Worm (Caenorhabditis elegans) whole organism, young adult: ENCODE data around the gene C44C1.1.

Experiments
- F23B12.7 ChIP-seq: sonication (generic microtip); optimal IDR thresholded peaks from 2 replicates; lab custom pipeline; 2017; ENCODE audit warnings: missing genetic modification characterization, mild to moderate bottlenecking, missing compliant biosample characterization, antibody characterized with exemption, moderate library complexity; ENCODE audit not compliant: insufficient read depth
- ama-1 ChIP-seq, 3 experiments: fragments of 150-350 bp in 1 of 3; sonication (generic microtip) in 2 of 3; optimal IDR thresholded peaks; 2 replicates each; lab custom pipeline; 2014 to 2018; ENCODE audit warnings: missing biosample characterization in 2 of 3, missing genetic modification characterization in 2 of 3, missing genetic modification reagents in 2 of 3
- fkh-3 ChIP-seq: sonication (generic microtip); optimal IDR thresholded peaks from 2 replicates; lab custom pipeline; 2016; ENCODE audit warnings: mild to moderate bottlenecking, missing genetic modification characterization, missing compliant biosample characterization
- him-1 ChIP-seq: sonication (generic microtip); optimal IDR thresholded peaks from 2 replicates; lab custom pipeline; 2016; ENCODE audit warnings: missing genotype, missing genetic modification reagents, missing genetic modification characterization, missing compliant biosample characterization
- hmg-1.2 ChIP-seq: fragments of 200-800 bp; sonication (Bioruptor generic); IDR thresholded peaks from 2 replicates; pipeline ENCODE4 v1.3.6; 2022; ENCODE audit warnings: missing genetic modification reagents, missing genetic modification characterization, missing compliant biosample characterization
- nhr-90 ChIP-seq: sonication (generic microtip); optimal IDR thresholded peaks from 2 replicates; lab custom pipeline; 2016; ENCODE audit warnings: missing genotype, mild to moderate bottlenecking, missing genetic modification characterization, missing compliant biosample characterization
- pha-4 ChIP-seq: fragments of 150-350 bp; sonication (generic microtip); optimal IDR thresholded peaks from 2 replicates; lab custom pipeline; 2014; ENCODE audit warnings: missing biosample characterization, missing genetic modification reagents, missing genetic modification characterization
- sea-2 ChIP-seq: fragments of 200-800 bp; sonication (Bioruptor generic); IDR thresholded peaks from 2 replicates; pipeline ENCODE4 v1.3.6; 2022; ENCODE audit warnings: missing genetic modification characterization, missing compliant biosample characterization
- tbx-9 ChIP-seq: sonication (generic microtip); optimal IDR thresholded peaks from 2 replicates; lab custom pipeline; 2016; ENCODE audit warnings: borderline replicate concordance, missing genetic modification characterization, inconsistent platforms, missing compliant biosample characterization
- unc-62 ChIP-seq: fragments of 150-350 bp; optimal IDR thresholded peaks from 2 replicates; lab custom pipeline; 2014; ENCODE audit warnings: missing biosample characterization, missing genetic modification reagents, missing genetic modification characterization
- ztf-3 ChIP-seq: fragments of 200-800 bp; sonication (Bioruptor generic); optimal IDR thresholded peaks from 2 replicates; lab custom pipeline; 2018; ENCODE audit warnings: mild to moderate bottlenecking, missing genetic modification characterization, missing compliant biosample characterization

ce11 chrX:992650-993403 lies 12.3 kb downstream of the C44C1.1 start:
- TF ChIP-seq unc-62 (GFP tag; lab: Kevin White, UChicago) = no peak
- no peak for TF ChIP-seq him-1 (tag; lab: Kevin White, UChicago)
- no peak for TF ChIP-seq F23B12.7 (tag; lab: Kevin White, UChicago)
- TF ChIP-seq nhr-90 (tag; lab: Kevin White, UChicago) = no peak
- TF ChIP-seq tbx-9 (tag; lab: Kevin White, UChicago) = no peak
- no peak for TF ChIP-seq fkh-3 (tag; lab: Kevin White, UChicago)
- TF ChIP-seq ztf-3 = no peak
- no peak for TF ChIP-seq sea-2 (GFP tag; lab: Robert Waterston, UW)
- no peak for TF ChIP-seq pha-4
- TF ChIP-seq hmg-1.2 (GFP tag; lab: Robert Waterston, UW) = no peak
- no peak for TF ChIP-seq ama-1 (optimal IDR thresholded peaks at IDR 0.05; lab: Kevin White, UChicago)
- TF ChIP-seq ama-1 (GFP tag; optimal IDR thresholded peaks at IDR 0.05; lab: Kevin White, UChicago) = no peak
